Worm (Caenorhabditis elegans) whole organism, L3 larva: Measurements from ENCODE around the gene nlg-1.

Experiments
- R02D3.7 ChIP-seq: fragments of 150-350 bp; optimal IDR thresholded peaks from 2 replicates; lab custom pipeline; 2014; ENCODE audit warnings: missing biosample characterization, missing genetic modification characterization
- ZK546.5 ChIP-seq: sonication (generic microtip); optimal IDR thresholded peaks from 2 replicates; lab custom pipeline; 2017; ENCODE audit warnings: missing biosample characterization, missing genetic modification characterization
- aly-2 ChIP-seq: fragments of 150-350 bp; optimal IDR thresholded peaks from 2 replicates; lab custom pipeline; 2014; ENCODE audit warnings: missing biosample characterization, missing genetic modification characterization
- ama-1 ChIP-seq: fragments of 150-350 bp; optimal IDR thresholded peaks from 2 replicates; lab custom pipeline; 2018
- ceh-16 ChIP-seq: sonication (generic microtip); optimal IDR thresholded peaks from 2 replicates; lab custom pipeline; 2017; ENCODE audit warnings: missing biosample characterization, missing genetic modification characterization
- ceh-28 ChIP-seq: fragments of 150-350 bp; optimal IDR thresholded peaks from 2 replicates; lab custom pipeline; 2014; ENCODE audit warnings: missing biosample characterization, missing genetic modification reagents, missing genetic modification characterization
- ceh-82 ChIP-seq: fragments of 150-350 bp; optimal IDR thresholded peaks from 2 replicates; lab custom pipeline; 2014; ENCODE audit warnings: missing biosample characterization, missing genetic modification characterization
- ceh-9 ChIP-seq: sonication (generic microtip); optimal IDR thresholded peaks from 2 replicates; lab custom pipeline; 2018; ENCODE audit warnings: missing biosample characterization, missing genetic modification characterization
- daf-12 ChIP-seq: fragments of 150-350 bp; optimal IDR thresholded peaks from 2 replicates; lab custom pipeline; 2014; ENCODE audit warnings: missing biosample characterization, missing genetic modification reagents, missing genetic modification characterization
- egl-27 ChIP-seq: sonication (generic microtip); optimal IDR thresholded peaks from 4 replicates; lab custom pipeline; 2017; ENCODE audit warnings: missing biosample characterization, missing genetic modification reagents, missing genetic modification characterization
- egl-5 ChIP-seq: fragments of 150-350 bp; optimal IDR thresholded peaks from 2 replicates; lab custom pipeline; 2017; ENCODE audit warnings: missing biosample characterization, missing genetic modification reagents, missing genetic modification characterization, inconsistent platforms
- elt-1 ChIP-seq: fragments of 150-350 bp; optimal IDR thresholded peaks from 2 replicates; lab custom pipeline; 2014; ENCODE audit warnings: missing biosample characterization, missing genetic modification characterization
- elt-2 ChIP-seq: sonication (generic microtip); optimal IDR thresholded peaks from 2 replicates; lab custom pipeline; 2016; ENCODE audit warnings: missing genetic modification reagents, mild to moderate bottlenecking, missing genetic modification characterization, missing compliant biosample characterization
- elt-3 ChIP-seq, 3 experiments: fragments of 150-350 bp in 1 of 3; sonication (generic microtip) in 2 of 3; optimal IDR thresholded peaks; 2 replicates in 2 of 3; 4 replicates in 1 of 3; lab custom pipeline; 2014 to 2017; ENCODE audit warnings: missing biosample characterization in 3 of 3, missing genetic modification characterization in 3 of 3
- eor-1 ChIP-seq, 2 experiments: fragments of 150-350 bp; optimal IDR thresholded peaks; 2 replicates each; lab custom pipeline; 2014 to 2018; ENCODE audit warnings: missing biosample characterization in 2 of 2, missing genetic modification characterization in 2 of 2
- fkh-10 ChIP-seq: sonication (generic microtip); optimal IDR thresholded peaks from 2 replicates; lab custom pipeline; 2017; ENCODE audit warnings: missing biosample characterization, missing genetic modification reagents, missing genetic modification characterization
- fkh-2 ChIP-seq: fragments of 150-350 bp; optimal IDR thresholded peaks from 2 replicates; lab custom pipeline; 2014; ENCODE audit warnings: missing biosample characterization, missing genetic modification reagents, missing genetic modification characterization
- fos-1 ChIP-seq: fragments of 150-350 bp; optimal IDR thresholded peaks from 2 replicates; lab custom pipeline; 2014; ENCODE audit warnings: missing biosample characterization, missing genetic modification characterization
- hmg-11 ChIP-seq: sonication (generic microtip); optimal IDR thresholded peaks from 2 replicates; lab custom pipeline; 2016; ENCODE audit warnings: missing genetic modification characterization, missing compliant biosample characterization
- jun-1 ChIP-seq: fragments of 150-350 bp; optimal IDR thresholded peaks from 2 replicates; lab custom pipeline; 2014; ENCODE audit warnings: missing biosample characterization, missing genetic modification reagents, missing genetic modification characterization
- lin-15B ChIP-seq: fragments of 150-350 bp; optimal IDR thresholded peaks from 2 replicates; lab custom pipeline; 2014; ENCODE audit warnings: missing biosample characterization, missing genetic modification characterization
- lin-39 ChIP-seq: fragments of 150-350 bp; optimal IDR thresholded peaks from 2 replicates; lab custom pipeline; 2018; ENCODE audit warnings: missing biosample characterization, missing genetic modification reagents, missing genetic modification characterization
- lsy-12 ChIP-seq: sonication (generic microtip); optimal IDR thresholded peaks from 2 replicates; lab custom pipeline; 2016; ENCODE audit warnings: mild to moderate bottlenecking, missing genetic modification characterization, missing compliant biosample characterization
- mdl-1 ChIP-seq: fragments of 150-350 bp; optimal IDR thresholded peaks from 2 replicates; lab custom pipeline; 2014; ENCODE audit warnings: missing biosample characterization, missing genetic modification characterization
- mml-1 ChIP-seq: fragments of 150-350 bp; sonication (generic microtip); optimal IDR thresholded peaks from 3 replicates; lab custom pipeline; 2014; ENCODE audit warnings: missing biosample characterization, missing genetic modification characterization
- nfya-1 ChIP-seq: sonication (generic microtip); optimal IDR thresholded peaks from 2 replicates; lab custom pipeline; 2017; ENCODE audit warnings: missing genetic modification characterization, mild to moderate bottlenecking, missing compliant biosample characterization, antibody characterized with exemption, moderate library complexity; ENCODE audit not compliant: insufficient read depth
- nhr-11 ChIP-seq: fragments of 150-350 bp; optimal IDR thresholded peaks from 2 replicates; lab custom pipeline; 2014; ENCODE audit warnings: missing biosample characterization, missing genetic modification characterization
- nhr-12 ChIP-seq: fragments of 150-350 bp; optimal IDR thresholded peaks from 2 replicates; lab custom pipeline; 2014; ENCODE audit warnings: missing biosample characterization, missing genetic modification characterization
- nhr-23 ChIP-seq: fragments of 150-350 bp; optimal IDR thresholded peaks from 2 replicates; lab custom pipeline; 2014; ENCODE audit warnings: missing biosample characterization, missing genetic modification reagents, missing genetic modification characterization
- nhr-237 ChIP-seq: fragments of 150-350 bp; optimal IDR thresholded peaks from 2 replicates; lab custom pipeline; 2014; ENCODE audit warnings: missing biosample characterization, missing genetic modification characterization
- nhr-25 ChIP-seq: sonication (generic microtip); optimal IDR thresholded peaks from 2 replicates; lab custom pipeline; 2017; ENCODE audit warnings: missing biosample characterization, missing genetic modification characterization
- nhr-28 ChIP-seq: fragments of 150-350 bp; optimal IDR thresholded peaks from 2 replicates; lab custom pipeline; 2014; ENCODE audit warnings: missing biosample characterization, missing genetic modification characterization
- nhr-43 ChIP-seq: sonication (generic microtip); optimal IDR thresholded peaks from 2 replicates; lab custom pipeline; 2016; ENCODE audit warnings: mild to moderate bottlenecking, missing genetic modification characterization, missing compliant biosample characterization; ENCODE audit not compliant: poor library complexity, severe bottlenecking
- nhr-67 ChIP-seq: fragments of 150-350 bp; optimal IDR thresholded peaks from 2 replicates; lab custom pipeline; 2014; ENCODE audit warnings: missing biosample characterization, missing genetic modification characterization
- nhr-76 ChIP-seq: fragments of 150-350 bp; sonication (generic microtip); optimal IDR thresholded peaks from 5 replicates; lab custom pipeline; 2014; ENCODE audit warnings: missing biosample characterization, missing genetic modification characterization
- nhr-77 ChIP-seq: fragments of 150-350 bp; optimal IDR thresholded peaks from 2 replicates; lab custom pipeline; 2014; ENCODE audit warnings: missing biosample characterization, missing genetic modification characterization
- pha-4 ChIP-seq: fragments of 150-350 bp; optimal IDR thresholded peaks from 2 replicates; lab custom pipeline; 2014; ENCODE audit warnings: missing biosample characterization, missing genetic modification reagents, missing genetic modification characterization
- pqm-1 ChIP-seq: fragments of 150-350 bp; optimal IDR thresholded peaks from 2 replicates; lab custom pipeline; 2017; ENCODE audit warnings: missing biosample characterization, missing genetic modification characterization, inconsistent platforms
- sea-2 ChIP-seq: fragments of 150-350 bp; sonication (generic microtip); optimal IDR thresholded peaks from 4 replicates; lab custom pipeline; 2014; ENCODE audit warnings: missing biosample characterization, missing genetic modification reagents, missing genetic modification characterization
- skn-1 ChIP-seq: fragments of 150-350 bp; optimal IDR thresholded peaks from 2 replicates; lab custom pipeline; 2014; ENCODE audit warnings: missing biosample characterization, missing genetic modification characterization
- snpc-4 ChIP-seq: fragments of 150-350 bp; optimal IDR thresholded peaks from 2 replicates; lab custom pipeline; 2014; ENCODE audit warnings: missing biosample characterization, missing genetic modification characterization
- tbx-2 ChIP-seq: sonication (generic microtip); optimal IDR thresholded peaks from 2 replicates; lab custom pipeline; 2016; ENCODE audit warnings: mild to moderate bottlenecking, missing genetic modification characterization, missing compliant biosample characterization
- unc-39 ChIP-seq: sonication (generic microtip); optimal IDR thresholded peaks from 4 replicates; lab custom pipeline; 2017; ENCODE audit warnings: missing biosample characterization, missing genetic modification characterization
- unc-62 ChIP-seq: fragments of 150-350 bp; sonication (generic microtip); optimal IDR thresholded peaks from 4 replicates; lab custom pipeline; 2014; ENCODE audit warnings: missing biosample characterization, missing genetic modification reagents, missing genetic modification characterization
- zag-1 ChIP-seq: fragments of 150-350 bp; optimal IDR thresholded peaks from 2 replicates; lab custom pipeline; 2014; ENCODE audit warnings: missing biosample characterization, missing genetic modification characterization
- ztf-11 ChIP-seq: fragments of 150-350 bp; optimal IDR thresholded peaks from 2 replicates; lab custom pipeline; 2014; ENCODE audit warnings: missing biosample characterization, missing genetic modification characterization
- ztf-4 ChIP-seq: fragments of 150-350 bp; optimal IDR thresholded peaks from 2 replicates; lab custom pipeline; 2014; ENCODE audit warnings: missing biosample characterization, missing genetic modification characterization

nlg-1 gene

ce11 chrX:13598021-13598499 is 32.9 kb downstream of the nlg-1 start, which contains the start of gene bra-1:
TSS of gene bra-1 (plus strand) at chrX:13598449.
- peak; percentile 60 for TF ChIP-seq lin-39 (tag; lab: Kevin White, UChicago)
- no peak for TF ChIP-seq ceh-82 (tag; lab: Kevin White, UChicago)
- no peak for TF ChIP-seq jun-1 (tag; lab: Kevin White, UChicago)
- no peak for TF ChIP-seq mdl-1 (tag; lab: Kevin White, UChicago)
- no peak for TF ChIP-seq nhr-28
- TF ChIP-seq zag-1 (tag; lab: Kevin White, UChicago) = no peak
- no peak for TF ChIP-seq aly-2 (tag; lab: Kevin White, UChicago)
- TF ChIP-seq ztf-11 (tag; lab: Kevin White, UChicago) = no peak
- no peak for TF ChIP-seq nhr-77 (tag; lab: Kevin White, UChicago)
- TF ChIP-seq ama-1 (lab: Kevin White, UChicago) = no peak
- peak; percentile 35 for TF ChIP-seq nhr-11
- TF ChIP-seq nhr-67 (tag; lab: Kevin White, UChicago) = no peak
- peak; percentile 38 for TF ChIP-seq pqm-1
- TF ChIP-seq hmg-11 (tag; lab: Kevin White, UChicago) = peak; percentile 24
- TF ChIP-seq daf-12 (tag; lab: Kevin White, UChicago) = no peak
- no peak for TF ChIP-seq ceh-9 (tag; lab: Kevin White, UChicago)
- peak; percentile 42 for TF ChIP-seq lin-15B (tag; lab: Kevin White, UChicago)
- TF ChIP-seq nhr-237 (tag; lab: Kevin White, UChicago) = no peak
- TF ChIP-seq elt-1 (tag; lab: Kevin White, UChicago) = no peak
- no peak for TF ChIP-seq ZK546.5
- no peak for TF ChIP-seq egl-5 (tag; lab: Kevin White, UChicago)
- TF ChIP-seq fos-1 = no peak
- no peak for TF ChIP-seq eor-1 (tag; optimal IDR thresholded peaks at IDR 0.05; lab: Kevin White, UChicago)
- peak; percentile 68 for TF ChIP-seq pha-4 (tag; lab: Kevin White, UChicago)
- no peak for TF ChIP-seq sea-2
- TF ChIP-seq tbx-2 (tag; lab: Kevin White, UChicago) = no peak
- no peak for TF ChIP-seq ztf-4 (tag; lab: Kevin White, UChicago)
- TF ChIP-seq nfya-1 (tag; lab: Kevin White, UChicago) = peak; percentile 68
- no peak for TF ChIP-seq nhr-12 (tag; lab: Kevin White, UChicago)
- no peak for TF ChIP-seq nhr-25 (tag; lab: Kevin White, UChicago)
- no peak for TF ChIP-seq ceh-16
- no peak for TF ChIP-seq R02D3.7 (tag; lab: Kevin White, UChicago)
- TF ChIP-seq nhr-43 (tag; lab: Kevin White, UChicago) = no peak
- TF ChIP-seq egl-27 (tag; lab: Kevin White, UChicago) = no peak
- TF ChIP-seq nhr-76 (tag; lab: Kevin White, UChicago) = no peak
- TF ChIP-seq lsy-12 (tag; lab: Kevin White, UChicago) = no peak
- no peak for TF ChIP-seq fkh-2 (tag; lab: Kevin White, UChicago)
- no peak for TF ChIP-seq unc-62 (GFP tag; lab: Kevin White, UChicago)
- no peak for TF ChIP-seq unc-39 (tag; lab: Kevin White, UChicago)
- no peak for TF ChIP-seq nhr-23 (tag; lab: Kevin White, UChicago)
- TF ChIP-seq elt-3 (tag; optimal IDR thresholded peaks at IDR 0.05; lab: Kevin White, UChicago) = no peak
- TF ChIP-seq ceh-28 = no peak
- peak; percentile 27 for TF ChIP-seq fkh-10
- no peak for TF ChIP-seq skn-1 (tag; lab: Kevin White, UChicago)
- peak; percentile 51 for TF ChIP-seq elt-2 (tag; lab: Kevin White, UChicago)
- no peak for TF ChIP-seq mml-1 (tag; lab: Kevin White, UChicago)
- TF ChIP-seq snpc-4 = peak; percentile 27
